Worm (Caenorhabditis elegans): ENCODE measurements around the gene tomm-40.

DNA sequence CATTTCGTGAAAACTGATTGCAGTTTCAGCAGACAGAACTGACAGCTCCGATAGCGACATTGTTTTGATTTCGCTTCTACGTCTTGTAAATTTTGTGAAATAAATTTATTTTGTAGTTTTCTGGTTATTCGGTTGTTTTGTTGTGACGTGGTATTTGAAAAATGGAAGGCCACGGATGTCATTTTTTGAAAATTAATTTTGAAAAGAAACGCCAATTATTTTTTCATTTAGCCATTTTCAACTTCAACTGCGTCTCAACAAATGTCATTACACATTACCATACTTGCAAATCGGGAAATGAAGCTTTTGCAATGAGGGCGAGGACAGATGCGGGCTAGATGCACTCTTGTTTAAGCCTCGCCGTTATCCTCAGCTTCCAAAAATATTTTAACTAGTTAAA, 14.6 kb upstream of the tomm-40 start, which contains the start of gene C18E9.8:
- TF ChIP-seq sea-2 (GFP tag; optimal IDR thresholded peaks at IDR 0.05) (no peak), unc-62 (GFP tag; optimal IDR thresholded peaks at IDR 0.05) (no peak), R02D3.7 (tag; optimal IDR thresholded peaks at IDR 0.05) (no peak), elt-3 (tag; optimal IDR thresholded peaks at IDR 0.05) (no peak), pha-4 (tag; optimal IDR thresholded peaks at IDR 0.05) (no peak), ztf-11 (tag; optimal IDR thresholded peaks at IDR 0.05) (no peak), elt-1 (tag; optimal IDR thresholded peaks at IDR 0.05) (no peak), ztf-4 (tag; optimal IDR thresholded peaks at IDR 0.05) (no peak), nhr-76 (tag; optimal IDR thresholded peaks at IDR 0.05) (no peak), skn-1 (tag; optimal IDR thresholded peaks at IDR 0.05) (no peak), unc-39 (tag; optimal IDR thresholded peaks at IDR 0.05) (no peak), nhr-11 (tag; optimal IDR thresholded peaks at IDR 0.05) (no peak)

Measured in whole organism, L3 larva.